Worm (Caenorhabditis elegans): ENCODE data around the gene slc-9B.2.
A peak's percentile ranks its signal among the peaks of the same experiment; 100 is the strongest.
"Not testable (repeated sequence)": the region's sequence is repeated elsewhere in the genome, so short reads cannot be mapped to it uniquely, and the experiment has no call there.

Gene slc-9B.2

DNA sequence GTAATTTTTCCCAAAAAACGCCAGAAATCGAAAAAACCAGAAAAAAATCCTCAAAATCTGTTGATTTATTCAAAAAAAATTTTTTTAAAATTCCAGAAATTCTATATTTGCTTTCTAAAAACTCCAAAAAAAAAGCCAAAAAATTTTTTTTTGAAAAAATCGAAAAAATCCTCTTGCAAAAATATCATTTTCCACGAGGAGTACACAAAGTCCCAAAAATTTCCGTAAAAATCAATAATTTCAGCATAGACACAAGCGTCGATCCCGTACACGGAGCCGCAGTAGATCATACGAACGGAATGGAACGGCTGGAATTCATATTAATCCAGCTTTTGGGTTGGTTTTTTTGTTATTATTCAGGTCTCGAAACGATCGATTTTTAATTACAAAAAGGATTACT lies 29.3 kb downstream of the slc-9B.2 start:
- no peak for TF ChIP-seq W03F9.2 (tag; optimal IDR thresholded peaks at IDR 0.05)
- TF ChIP-seq dao-5 (tag; optimal IDR thresholded peaks at IDR 0.05): no peak
- TF ChIP-seq him-1 (tag; optimal IDR thresholded peaks at IDR 0.05): no peak

DNA sequence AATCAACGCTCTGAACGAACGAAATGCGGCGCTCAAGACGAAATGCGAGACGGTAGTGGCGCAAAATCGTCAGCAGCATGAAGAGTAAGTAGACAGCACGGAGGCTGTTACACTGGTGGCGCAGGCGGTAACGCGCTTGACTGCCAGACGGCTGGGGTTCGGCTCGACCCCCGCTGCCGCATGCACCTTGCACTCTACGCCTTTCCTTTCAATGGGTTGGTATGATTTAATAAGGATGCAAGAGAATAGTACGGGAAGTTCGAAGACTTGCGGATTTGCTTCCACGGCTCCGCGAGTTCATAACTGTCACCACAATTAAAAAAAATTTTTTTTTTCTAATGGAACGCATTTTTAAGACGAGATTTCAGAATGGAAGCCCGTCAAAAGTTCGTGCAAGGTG lies 31.2 kb downstream of the slc-9B.2 start:
- TF ChIP-seq dao-5 (tag; optimal IDR thresholded peaks at IDR 0.05): peak; percentile 71
- TF ChIP-seq him-1 (tag; optimal IDR thresholded peaks at IDR 0.05): peak; percentile 52
- TF ChIP-seq W03F9.2 (tag; optimal IDR thresholded peaks at IDR 0.05): peak; percentile 9

DNA sequence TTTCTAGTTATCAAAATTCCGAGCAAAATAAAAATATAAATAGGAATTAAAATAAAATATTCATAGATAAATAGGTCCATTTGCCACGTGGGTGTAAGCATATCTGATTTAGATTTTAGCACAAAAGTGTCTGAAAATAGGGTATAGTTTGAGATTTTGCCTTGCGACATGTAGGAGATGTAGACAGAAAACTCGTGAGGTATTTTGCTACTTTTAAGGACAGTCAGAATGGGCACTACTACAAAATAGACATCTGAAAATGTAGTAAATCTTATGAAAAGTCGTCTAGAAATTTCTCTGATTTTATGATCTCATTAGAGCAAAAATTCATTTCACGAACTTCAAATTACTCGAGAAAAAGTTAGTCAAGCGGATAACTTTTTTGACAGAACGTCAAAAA lies 35.8 kb downstream of the slc-9B.2 start, which contains the start of gene srv-34:
Gene srv-34, minus strand, starts transcription at position 101 of the 400 bp plus-strand sequence.
- TF ChIP-seq W03F9.2 (tag; optimal IDR thresholded peaks at IDR 0.05) (no peak), dao-5 (tag; optimal IDR thresholded peaks at IDR 0.05) (no peak), him-1 (tag; optimal IDR thresholded peaks at IDR 0.05) (no peak)

DNA sequence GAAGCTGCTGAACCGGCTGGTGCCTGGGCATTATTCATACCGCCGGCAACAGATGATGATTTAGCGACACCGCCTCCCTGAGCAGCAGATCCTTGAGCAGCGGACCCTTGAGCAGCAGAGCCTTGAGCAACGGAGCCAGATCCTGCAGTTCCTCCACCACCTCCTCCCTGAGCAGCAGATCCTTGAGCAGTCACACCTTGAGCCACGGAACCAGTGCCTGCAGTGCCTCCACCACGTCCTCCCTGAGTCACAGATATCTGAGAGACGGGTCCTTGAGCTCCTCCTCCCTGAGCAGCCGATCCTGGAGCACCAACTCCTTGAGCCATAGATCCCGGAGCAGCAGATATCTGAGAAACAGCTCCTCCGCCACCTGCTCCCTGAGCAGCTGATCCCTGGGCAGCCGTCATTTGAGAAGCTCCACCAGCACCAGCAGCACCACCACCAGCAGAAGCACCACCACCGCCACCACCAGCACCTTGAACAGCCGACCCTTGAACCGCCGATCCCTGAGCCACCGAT lies 37.6 kb downstream of the slc-9B.2 start:
- no peak for TF ChIP-seq dao-5 (tag; optimal IDR thresholded peaks at IDR 0.05)
- TF ChIP-seq him-1 (tag; optimal IDR thresholded peaks at IDR 0.05): no peak
- TF ChIP-seq W03F9.2 (tag; optimal IDR thresholded peaks at IDR 0.05): no peak

DNA sequence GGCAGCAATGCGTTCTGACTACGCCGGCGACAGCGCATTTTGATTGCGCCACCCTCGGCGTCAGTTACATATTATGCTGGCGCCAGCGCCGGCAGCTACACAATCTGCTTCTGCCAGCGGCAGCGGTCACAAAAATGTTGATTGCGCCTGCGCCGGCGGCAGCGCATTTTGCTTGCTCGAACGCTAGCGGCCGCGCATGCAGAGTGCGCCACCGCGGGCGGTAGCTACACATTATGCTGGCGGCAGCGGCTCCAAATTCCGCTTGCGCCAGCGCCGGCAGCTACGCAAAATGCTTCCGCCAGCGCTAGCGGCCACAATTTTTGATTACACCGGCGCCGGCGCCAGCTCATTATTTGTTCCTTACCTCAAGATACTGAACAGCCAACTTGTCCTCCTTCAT lies 38.3 kb downstream of the slc-9B.2 start:
- TF ChIP-seq dao-5 (tag; optimal IDR thresholded peaks at IDR 0.05): no peak
- no peak for TF ChIP-seq him-1 (tag; optimal IDR thresholded peaks at IDR 0.05)
- TF ChIP-seq W03F9.2 (tag; optimal IDR thresholded peaks at IDR 0.05): no peak

DNA sequence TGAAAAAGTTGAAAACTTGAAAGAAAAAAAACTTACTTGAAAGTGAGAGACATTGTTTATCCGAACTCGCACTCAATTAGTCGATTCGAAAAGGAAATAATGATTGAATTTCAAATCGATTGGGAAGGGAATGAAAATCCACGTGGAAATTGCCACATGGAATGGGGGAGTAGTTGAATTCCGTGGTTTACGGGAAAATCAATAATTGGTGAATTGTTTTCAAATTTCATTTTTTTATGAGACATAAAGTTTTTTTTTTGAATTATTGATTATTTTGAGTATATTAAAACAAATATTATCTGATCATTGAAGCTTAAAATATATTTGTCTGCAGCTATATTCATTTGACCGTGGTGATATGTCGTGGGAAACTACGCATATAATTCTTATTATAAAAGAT lies 39.0 kb downstream of the slc-9B.2 start, which contains the start of gene F13A7.1:
Gene F13A7.1, minus strand, starts transcription at position 101 of the 400 bp plus-strand sequence.
- TF ChIP-seq him-1 (tag; optimal IDR thresholded peaks at IDR 0.05): no peak
- TF ChIP-seq dao-5 (tag; optimal IDR thresholded peaks at IDR 0.05): no peak
- no peak for TF ChIP-seq W03F9.2 (tag; optimal IDR thresholded peaks at IDR 0.05)

DNA sequence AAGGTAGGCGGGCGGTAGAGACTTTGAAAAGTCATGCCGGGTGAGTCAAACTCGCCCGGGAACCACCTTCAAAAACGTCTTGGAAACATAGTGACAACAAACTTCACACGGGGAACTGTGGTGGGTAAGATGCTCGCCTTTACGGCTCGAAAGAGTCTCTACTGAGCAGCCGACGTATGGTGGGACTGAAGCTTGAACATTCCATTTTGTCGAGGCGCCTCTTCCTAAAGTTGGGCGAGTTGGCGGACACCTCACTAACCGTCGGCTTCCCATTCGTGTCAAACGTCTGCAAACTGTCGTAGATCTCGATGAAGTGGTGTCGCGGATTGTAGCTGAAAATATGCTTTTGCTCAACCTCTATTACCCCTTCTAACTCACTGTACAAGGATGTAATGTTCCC lies 44.1 kb downstream of the slc-9B.2 start:
- TF ChIP-seq him-1 (tag; optimal IDR thresholded peaks at IDR 0.05) (no peak), W03F9.2 (tag; optimal IDR thresholded peaks at IDR 0.05) (no peak), dao-5 (tag; optimal IDR thresholded peaks at IDR 0.05) (no peak)

DNA sequence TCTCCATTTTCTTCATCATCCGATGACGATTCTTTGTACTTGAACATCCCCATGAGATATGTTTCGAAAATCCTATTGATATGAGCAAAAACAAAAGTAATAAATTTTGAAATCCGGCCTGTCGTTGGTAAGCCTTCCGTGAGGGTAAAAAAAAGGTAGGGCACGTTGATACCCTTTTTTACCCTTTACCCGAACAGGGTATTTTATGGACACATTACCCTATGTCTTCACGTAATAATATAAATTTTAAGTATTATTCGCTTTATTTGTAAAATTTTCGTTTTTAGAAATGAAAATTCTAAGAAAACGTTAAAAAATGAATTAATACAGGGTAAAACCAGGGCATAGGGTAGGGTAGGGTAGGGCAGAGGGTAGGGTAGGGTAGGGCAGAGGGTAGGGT lies 44.9 kb downstream of the slc-9B.2 start, which contains the start of gene F13A7.7:
Gene F13A7.7, minus strand, starts transcription at position 101 of the 400 bp plus-strand sequence.
- not testable (repeated sequence) for TF ChIP-seq him-1, dao-5, W03F9.2 (tag; optimal IDR thresholded peaks at IDR 0.05)

DNA sequence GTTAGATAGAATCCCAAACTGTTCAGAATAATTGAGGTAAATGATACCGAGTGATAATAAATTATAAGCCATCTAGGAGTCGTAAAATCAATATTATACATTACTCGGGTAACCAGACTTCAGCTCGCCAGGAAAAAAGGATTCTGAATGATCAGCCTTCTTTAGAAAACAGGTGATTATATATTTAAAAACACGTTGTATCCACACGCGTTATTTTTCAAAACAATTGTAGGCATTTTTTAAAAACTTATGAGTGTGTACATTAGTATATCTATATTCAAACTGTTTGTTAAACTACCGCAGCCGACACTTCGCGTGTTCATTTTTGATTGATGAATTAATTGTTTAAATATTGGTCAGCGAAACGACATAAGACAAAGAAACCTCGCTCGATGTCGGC lies 49.4 kb downstream of the slc-9B.2 start, which contains the start of gene sri-65:
Gene sri-65, minus strand, starts transcription at position 101 of the 400 bp plus-strand sequence.
- TF ChIP-seq him-1 (tag; optimal IDR thresholded peaks at IDR 0.05) (no peak), W03F9.2 (tag; optimal IDR thresholded peaks at IDR 0.05) (no peak), dao-5 (tag; optimal IDR thresholded peaks at IDR 0.05) (no peak)

DNA sequence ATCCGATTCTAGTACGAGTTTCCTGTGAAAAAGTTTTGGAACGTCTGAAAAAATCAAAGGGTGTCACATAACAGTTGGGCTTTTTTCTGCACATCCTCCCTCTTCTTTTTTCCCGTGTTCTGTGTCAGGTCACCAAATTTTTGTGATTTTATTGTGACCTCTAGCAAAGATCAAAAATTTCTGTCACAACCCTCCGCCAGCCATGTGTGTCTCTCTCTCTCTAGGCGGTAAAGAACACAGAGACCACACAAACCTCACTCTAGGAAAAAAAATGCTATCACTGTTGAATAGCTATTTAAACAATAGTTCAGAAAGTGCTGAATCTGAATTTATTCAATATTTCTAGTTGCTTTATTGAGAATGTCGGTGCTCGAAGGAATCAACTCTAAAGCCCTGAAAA lies 51.8 kb downstream of the slc-9B.2 start, which contains the start of gene gst-44:
Gene gst-44, plus strand, starts transcription at position 237 of the 400 bp plus-strand sequence.
- TF ChIP-seq W03F9.2 (tag; optimal IDR thresholded peaks at IDR 0.05) (no peak), him-1 (tag; optimal IDR thresholded peaks at IDR 0.05) (no peak), dao-5 (tag; optimal IDR thresholded peaks at IDR 0.05) (no peak)
